Fruit fly (Drosophila melanogaster): ENCODE data around the gene mfrn.

The mfrn gene

dm6 chr3R:27946555-27947204, 1.1 kb downstream of the mfrn start (continued):
- TF ChIP-seq Ptx1 (GFP tag; IDR thresholded peaks at IDR 0.05), result no peak
- no peak for TF ChIP-seq vnd (GFP tag; IDR thresholded peaks at IDR 0.05; ENCODE audit: partially characterized antibody)
- no peak for TF ChIP-seq CG8765 (GFP tag; IDR thresholded peaks at IDR 0.05)
- TF ChIP-seq repo (GFP tag; optimal IDR thresholded peaks at IDR 0.05), result no peak
- TF ChIP-seq pfk (GFP tag; optimal IDR thresholded peaks at IDR 0.05), result peak; percentile 10
- TF ChIP-seq CG4707 (GFP tag; optimal IDR thresholded peaks at IDR 0.05), result no peak
- peak; percentile 13 for TF ChIP-seq B-H2 (GFP tag; optimal IDR thresholded peaks at IDR 0.05)
- TF ChIP-seq D19A (tag; optimal IDR thresholded peaks at IDR 0.05), result no peak
- no peak for TF ChIP-seq run (tag; optimal IDR thresholded peaks at IDR 0.05)
- TF ChIP-seq Med (GFP tag), result peak; percentile 36
- TF ChIP-seq MBD-R2 (GFP tag; IDR thresholded peaks at IDR 0.05), result no peak
- no peak for TF ChIP-seq Drgx (GFP tag; IDR thresholded peaks at IDR 0.05)
- no peak for TF ChIP-seq dpn (GFP tag; optimal IDR thresholded peaks at IDR 0.05)
- TF ChIP-seq CG7357 (GFP tag; IDR thresholded peaks at IDR 0.05), result no peak
- no peak for TF ChIP-seq ERR (GFP tag; optimal IDR thresholded peaks at IDR 0.05)
- TF ChIP-seq CHES-1-like (GFP tag; optimal IDR thresholded peaks at IDR 0.05), result no peak
- peak; percentile 22 for TF ChIP-seq CG7987 (GFP tag; optimal IDR thresholded peaks at IDR 0.05)
- peak; percentile 24 for TF ChIP-seq CG2875 (GFP tag; optimal IDR thresholded peaks at IDR 0.05)
- peak in 1 of 3 experiments; percentile 10 for TF ChIP-seq lola (GFP tag; optimal IDR thresholded peaks at IDR 0.05)
- no peak for TF ChIP-seq CG3163 (GFP tag; optimal IDR thresholded peaks at IDR 0.05)
- TF ChIP-seq CG2202 (tag; optimal IDR thresholded peaks at IDR 0.05), result peak; percentile 32
- no peak for TF ChIP-seq Atf-2 (GFP tag; optimal IDR thresholded peaks at IDR 0.05)
- no peak for TF ChIP-seq luna (GFP tag; optimal IDR thresholded peaks at IDR 0.05)
- no peak for TF ChIP-seq Dip2 (GFP tag; IDR thresholded peaks at IDR 0.05)
- TF ChIP-seq CG13296 (GFP tag; optimal IDR thresholded peaks at IDR 0.05), result peak; percentile 44
- TF ChIP-seq tll (GFP tag; optimal IDR thresholded peaks at IDR 0.05), result peak in 1 of 2 experiments; percentile 48
- TF ChIP-seq bsh (GFP tag; optimal IDR thresholded peaks at IDR 0.05), result peak in 1 of 2 experiments; percentile 46
- no peak for TF ChIP-seq vvl (GFP tag; IDR thresholded peaks at IDR 0.05)
- no peak for TF ChIP-seq Spps (tag; optimal IDR thresholded peaks at IDR 0.05)
- peak; percentile 2 for TF ChIP-seq CG13424 (tag; optimal IDR thresholded peaks at IDR 0.05)
- no peak for TF ChIP-seq inv (GFP tag; IDR thresholded peaks at IDR 0.05; ENCODE audit: partially characterized antibody)
- TF ChIP-seq phol (tag; optimal IDR thresholded peaks at IDR 0.05), result no peak
- no peak for TF ChIP-seq so (GFP tag; IDR thresholded peaks at IDR 0.05)
- no peak for TF ChIP-seq CG32532 (GFP tag; IDR thresholded peaks at IDR 0.05)
- TF ChIP-seq CG6765 (GFP tag; optimal IDR thresholded peaks at IDR 0.05), result no peak
- TF ChIP-seq CG32767 (GFP tag; IDR thresholded peaks at IDR 0.05), result no peak
- no peak for TF ChIP-seq CG13624 (GFP tag; optimal IDR thresholded peaks at IDR 0.05)
- TF ChIP-seq CG13894 (tag; optimal IDR thresholded peaks at IDR 0.05), result no peak
- TF ChIP-seq CG1233 (GFP tag; optimal IDR thresholded peaks at IDR 0.05), result peak; percentile 7
- TF ChIP-seq slbo (GFP tag; IDR thresholded peaks at IDR 0.05), result no peak
- TF ChIP-seq fd64A (GFP tag; optimal IDR thresholded peaks at IDR 0.05), result peak; percentile 33
- no peak for TF ChIP-seq Nf-YA (GFP tag; IDR thresholded peaks at IDR 0.05)
- TF ChIP-seq CG10209 (GFP tag; optimal IDR thresholded peaks at IDR 0.05), result peak; percentile 5
- peak; percentile 91 for TF ChIP-seq bigmax (GFP tag; optimal IDR thresholded peaks at IDR 0.05)
- TF ChIP-seq Antp (GFP tag; optimal IDR thresholded peaks at IDR 0.05), result no peak
- peak; percentile 49 for TF ChIP-seq CG10431 (GFP tag; optimal IDR thresholded peaks at IDR 0.05)
- no peak for TF ChIP-seq CG4854 (GFP tag; optimal IDR thresholded peaks at IDR 0.05)
- TF ChIP-seq CG31365 (tag; optimal IDR thresholded peaks at IDR 0.05), result no peak
- no peak for TF ChIP-seq cad (GFP tag; optimal IDR thresholded peaks at IDR 0.05)
- no peak for TF ChIP-seq CG15011 (GFP tag; optimal IDR thresholded peaks at IDR 0.05)

Measured in whole organism, embryonic.